Worm (Caenorhabditis elegans) whole organism, mixed stage, embryonic: ENCODE data around the gene srab-21.

Experiments
- ceh-39 ChIP-seq: fragments of 150-350 bp; optimal IDR thresholded peaks from 2 replicates; lab custom pipeline; 2014; ENCODE audit warnings: missing biosample characterization, missing genetic modification characterization
- ceh-43 ChIP-seq: fragments of 200-800 bp; sonication (Bioruptor generic); optimal IDR thresholded peaks from 2 replicates; lab custom pipeline; 2018; ENCODE audit warnings: mild to moderate bottlenecking, missing genetic modification characterization, moderate library complexity, missing compliant biosample characterization
- ces-1 ChIP-seq: fragments of 150-350 bp; optimal IDR thresholded peaks from 2 replicates; lab custom pipeline; 2014; ENCODE audit warnings: missing biosample characterization, missing genetic modification reagents, missing genetic modification characterization
- elt-1 ChIP-seq: sonication (generic microtip); optimal IDR thresholded peaks from 2 replicates; lab custom pipeline; 2017; ENCODE audit warnings: missing genetic modification characterization, mild to moderate bottlenecking, missing compliant biosample characterization, antibody characterized with exemption, moderate library complexity, borderline replicate concordance; ENCODE audit not compliant: insufficient read depth
- nhr-12 ChIP-seq: fragments of 150-350 bp; optimal IDR thresholded peaks from 2 replicates; lab custom pipeline; 2014; ENCODE audit warnings: missing biosample characterization, missing genetic modification characterization
- nhr-76 ChIP-seq: sonication (generic microtip); optimal IDR thresholded peaks from 2 replicates; lab custom pipeline; 2017; ENCODE audit warnings: missing biosample characterization, missing genetic modification characterization
- pha-4 ChIP-seq: fragments of 150-350 bp; optimal IDR thresholded peaks from 2 replicates; lab custom pipeline; 2018; ENCODE audit warnings: missing biosample characterization, missing genetic modification reagents, missing genetic modification characterization
- snpc-4 ChIP-seq: fragments of 150-350 bp; optimal IDR thresholded peaks from 2 replicates; lab custom pipeline; 2014; ENCODE audit warnings: missing biosample characterization, missing genetic modification characterization
- unc-62 ChIP-seq: fragments of 150-350 bp; optimal IDR thresholded peaks from 2 replicates; lab custom pipeline; 2014; ENCODE audit warnings: missing biosample characterization, missing genetic modification reagents, missing genetic modification characterization
- ztf-11 ChIP-seq: fragments of 150-350 bp; optimal IDR thresholded peaks from 2 replicates; lab custom pipeline; 2014; ENCODE audit warnings: missing biosample characterization, missing genetic modification characterization

DNA sequence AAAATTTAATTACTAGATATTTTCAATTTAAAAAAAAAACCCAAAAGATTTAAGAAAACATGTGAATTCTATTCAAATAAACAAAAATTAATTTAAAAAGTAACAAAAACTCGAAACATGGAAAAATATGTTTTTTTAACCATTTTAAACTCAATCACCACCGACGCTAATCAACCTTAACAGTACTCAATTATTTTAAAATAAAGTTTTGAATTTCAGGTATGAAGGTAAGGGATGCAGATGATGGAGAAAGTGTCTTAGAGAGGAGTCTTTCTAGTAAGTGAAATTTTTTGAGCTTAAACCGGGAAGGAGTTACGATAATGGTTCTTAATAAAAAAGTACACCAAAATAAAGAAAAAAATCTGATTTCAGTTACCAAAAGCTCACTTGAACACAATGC, 39.3 kb upstream of the srab-21 start, which contains the start of gene slc-28.1:
- TF ChIP-seq nhr-12 (tag; lab: Kevin White, UChicago), result no peak
- TF ChIP-seq pha-4 (tag; lab: Kevin White, UChicago), result no peak
- TF ChIP-seq unc-62, result no peak
- TF ChIP-seq elt-1 (tag; lab: Kevin White, UChicago), result no peak
- TF ChIP-seq ces-1 (GFP tag; lab: Kevin White, UChicago), result no peak
- TF ChIP-seq ceh-43 (GFP tag; lab: Kevin White, UChicago), result no peak
- no peak for TF ChIP-seq nhr-76 (tag; lab: Kevin White, UChicago)
- TF ChIP-seq snpc-4, result no peak
- TF ChIP-seq ceh-39, result no peak
- TF ChIP-seq ztf-11 (tag; lab: Kevin White, UChicago), result no peak
